Fruit fly (Drosophila melanogaster) whole organism, embryonic: ENCODE data around the gene CG14174.
A peak's percentile ranks its signal among the peaks of the same experiment; 100 is the strongest.

Experiments
- CG10979 ChIP-seq: fragments of 200-800 bp; sonication (Bioruptor generic); optimal IDR thresholded peaks from 2 replicates; lab custom pipeline; 2018; ENCODE audit warnings: missing biosample characterization, mild to moderate bottlenecking, missing genetic modification characterization, moderate library complexity
- CG11560 ChIP-seq: fragments of 200-800 bp; sonication (Bioruptor generic); IDR thresholded peaks from 3 replicates; pipeline ENCODE4 v1.3.6; 2022; ENCODE audit warnings: missing biosample characterization, missing genetic modification characterization
- CG11723 ChIP-seq: fragments of 200-800 bp; sonication (Bioruptor generic); optimal IDR thresholded peaks from 2 replicates; lab custom pipeline; 2017; ENCODE audit warnings: missing biosample characterization, mild to moderate bottlenecking, missing genetic modification characterization
- CG12942 ChIP-seq: fragments of 200-800 bp; sonication (Bioruptor generic); optimal IDR thresholded peaks from 3 replicates; lab custom pipeline; 2016; ENCODE audit warnings: missing biosample characterization, missing genetic modification characterization
- CG13894 ChIP-seq: fragments of 200-800 bp; sonication (Bioruptor generic); optimal IDR thresholded peaks from 3 replicates; lab custom pipeline; 2018; ENCODE audit warnings: missing biosample characterization, mild to moderate bottlenecking, missing genetic modification characterization, moderate library complexity
- CG14014 ChIP-seq: fragments of 200-800 bp; sonication (Bioruptor generic); IDR thresholded peaks from 2 replicates; pipeline ENCODE4 v1.3.6; 2022; ENCODE audit warnings: missing biosample characterization, missing genetic modification characterization
- CG14667 ChIP-seq: fragments of 200-800 bp; sonication (Bioruptor generic); IDR thresholded peaks from 2 replicates; pipeline ENCODE4 v1.3.6; 2022; ENCODE audit warnings: missing biosample characterization, missing genetic modification characterization
- CG15011 ChIP-seq: fragments of 200-800 bp; sonication (Bioruptor generic); optimal IDR thresholded peaks from 3 replicates; lab custom pipeline; 2018; ENCODE audit warnings: missing biosample characterization, mild to moderate bottlenecking, missing genetic modification characterization
- CG16779 ChIP-seq: fragments of 200-800 bp; sonication (Bioruptor generic); IDR thresholded peaks from 2 replicates; pipeline ENCODE4 v1.3.6; 2022; ENCODE audit warnings: missing biosample characterization, missing genetic modification characterization
- CG30020 ChIP-seq: fragments of 200-800 bp; optimal IDR thresholded peaks from 2 replicates; lab custom pipeline; 2019; ENCODE audit warnings: missing biosample characterization, mild to moderate bottlenecking, missing genetic modification characterization, moderate library complexity
- CG31365 ChIP-seq: fragments of 200-800 bp; sonication (Bioruptor generic); optimal IDR thresholded peaks from 2 replicates; lab custom pipeline; 2018; ENCODE audit warnings: missing biosample characterization, mild to moderate bottlenecking, missing genetic modification characterization
- CG4360 ChIP-seq: fragments of 200-800 bp; sonication (Bioruptor generic); IDR thresholded peaks from 2 replicates; pipeline ENCODE4 v1.3.6; 2022; ENCODE audit warnings: missing biosample characterization, missing genetic modification characterization
- CG4404 ChIP-seq: fragments of 200-800 bp; sonication (Bioruptor generic); IDR thresholded peaks from 2 replicates; pipeline ENCODE4 v1.3.6; 2022; ENCODE audit warnings: missing biosample characterization, missing genetic modification characterization
- CG7556 ChIP-seq: fragments of 200-800 bp; sonication (Bioruptor generic); optimal IDR thresholded peaks from 2 replicates; lab custom pipeline; 2017; ENCODE audit warnings: missing biosample characterization, mild to moderate bottlenecking, missing genetic modification characterization
- CG7786 ChIP-seq: fragments of 200-800 bp; sonication (Bioruptor generic); optimal IDR thresholded peaks from 2 replicates; lab custom pipeline; 2016; ENCODE audit warnings: missing biosample characterization, missing genetic modification characterization
- CG7839 ChIP-seq: fragments of 200-800 bp; sonication (Bioruptor generic); optimal IDR thresholded peaks from 3 replicates; lab custom pipeline; 2018; ENCODE audit warnings: missing biosample characterization, mild to moderate bottlenecking, missing genetic modification characterization, moderate library complexity
- CG8281 ChIP-seq: fragments of 200-800 bp; sonication (Bioruptor generic); optimal IDR thresholded peaks from 2 replicates; lab custom pipeline; 2018; ENCODE audit warnings: missing biosample characterization, mild to moderate bottlenecking, missing genetic modification characterization, moderate library complexity
- CG8290 ChIP-seq, 3 experiments: fragments of 200-800 bp; sonication (Bioruptor generic); optimal IDR thresholded peaks; 2 replicates each; lab custom pipeline; 2016 to 2019; ENCODE audit warnings: missing biosample characterization in 3 of 3, missing genetic modification characterization in 3 of 3, mild to moderate bottlenecking in 2 of 3, moderate library complexity in 1 of 3
- CG8924 ChIP-seq: fragments of 200-800 bp; optimal IDR thresholded peaks from 3 replicates; lab custom pipeline; 2019; ENCODE audit warnings: missing biosample characterization, mild to moderate bottlenecking, missing genetic modification characterization, moderate library complexity
- CG8944 ChIP-seq: fragments of 200-800 bp; sonication (Bioruptor generic); optimal IDR thresholded peaks from 3 replicates; lab custom pipeline; 2016; ENCODE audit warnings: missing biosample characterization, missing genetic modification characterization
- Camta ChIP-seq: fragments of 200-800 bp; sonication (Bioruptor generic); optimal IDR thresholded peaks from 2 replicates; lab custom pipeline; 2016; ENCODE audit warnings: missing biosample characterization, missing genetic modification characterization
- Doc2 ChIP-seq: fragments of 200-800 bp; sonication (Bioruptor generic); IDR thresholded peaks from 2 replicates; pipeline ENCODE4 v1.3.6; 2022; ENCODE audit warnings: missing biosample characterization, missing genetic modification characterization
- Dref ChIP-seq: fragments of 200-800 bp; sonication (Bioruptor generic); IDR thresholded peaks from 2 replicates; pipeline ENCODE4 v1.3.6; 2022; ENCODE audit warnings: missing biosample characterization, missing genetic modification characterization
- Drgx ChIP-seq: fragments of 200-800 bp; sonication (Bioruptor generic); IDR thresholded peaks from 2 replicates; pipeline ENCODE4 v1.3.6; 2022; ENCODE audit warnings: missing biosample characterization, missing genetic modification characterization
- ERR ChIP-seq: fragments of 200-800 bp; sonication (Bioruptor generic); optimal IDR thresholded peaks from 2 replicates; lab custom pipeline; 2016; ENCODE audit warnings: missing biosample characterization, missing genetic modification characterization
- Fer1 ChIP-seq: fragments of 200-800 bp; sonication (Bioruptor generic); optimal IDR thresholded peaks from 2 replicates; lab custom pipeline; 2017; ENCODE audit warnings: missing biosample characterization, mild to moderate bottlenecking, missing genetic modification characterization
- MBD-R2 ChIP-seq: fragments of 200-800 bp; sonication (Bioruptor generic); IDR thresholded peaks from 2 replicates; pipeline ENCODE4 v1.3.6; 2022; ENCODE audit warnings: missing biosample characterization, missing genetic modification characterization
- NK7.1 ChIP-seq: fragments of 200-800 bp; sonication (Bioruptor generic); optimal IDR thresholded peaks from 3 replicates; lab custom pipeline; 2016; ENCODE audit warnings: missing biosample characterization, missing genetic modification characterization
- Oaz ChIP-seq: fragments of 200-800 bp; sonication (Bioruptor generic); IDR thresholded peaks from 2 replicates; pipeline ENCODE4 v1.3.6; 2022; ENCODE audit warnings: missing biosample characterization, missing genetic modification characterization
- Sry-β ChIP-seq: fragments of 200-800 bp; sonication (Bioruptor generic); optimal IDR thresholded peaks from 2 replicates; lab custom pipeline; 2018; ENCODE audit warnings: missing biosample characterization, mild to moderate bottlenecking, missing genetic modification characterization, moderate library complexity
- Stat92E ChIP-seq, 3 experiments: fragments of >200 bp in 2 of 3; fragments of 200-800 bp in 1 of 3; sonication (Bioruptor generic) in 1 of 3; optimal IDR thresholded peaks; 2 replicates each; lab custom pipeline; 2017 to 2019; ENCODE audit warnings: missing biosample characterization in 3 of 3, missing genetic modification characterization in 3 of 3, mild to moderate bottlenecking in 1 of 3, moderate library complexity in 1 of 3
- TFAM ChIP-seq: fragments of 200-800 bp; sonication (Bioruptor generic); optimal IDR thresholded peaks from 2 replicates; lab custom pipeline; 2017; ENCODE audit warnings: missing biosample characterization, missing genetic modification characterization, inconsistent platforms
- ac ChIP-seq: fragments of 200-800 bp; sonication (Bioruptor generic); optimal IDR thresholded peaks from 3 replicates; lab custom pipeline; 2017; ENCODE audit warnings: missing biosample characterization, mild to moderate bottlenecking, missing genetic modification characterization
- dysf ChIP-seq: fragments of 200-800 bp; sonication (Bioruptor generic); IDR thresholded peaks from 3 replicates; pipeline ENCODE4 v1.3.6; 2022; ENCODE audit warnings: missing biosample characterization, missing genetic modification characterization
- exex ChIP-seq: fragments of 200-800 bp; sonication (Bioruptor generic); optimal IDR thresholded peaks from 4 replicates; lab custom pipeline; 2018; ENCODE audit warnings: missing biosample characterization, mild to moderate bottlenecking, missing genetic modification characterization, moderate library complexity
- kay ChIP-seq: fragments of 200-800 bp; sonication (Bioruptor generic); optimal IDR thresholded peaks from 2 replicates; lab custom pipeline; 2016; ENCODE audit warnings: missing biosample characterization, missing genetic modification characterization
- klu ChIP-seq: fragments of 200-800 bp; sonication (Bioruptor generic); IDR thresholded peaks from 2 replicates; pipeline ENCODE4 v1.3.6; 2022; ENCODE audit warnings: missing biosample characterization, missing genetic modification characterization
- lab ChIP-seq: fragments of 200-800 bp; sonication (Bioruptor generic); optimal IDR thresholded peaks from 3 replicates; lab custom pipeline; 2017; ENCODE audit warnings: missing biosample characterization, missing genetic modification characterization, mild to moderate bottlenecking, moderate library complexity, missing genetic modification reagents
- luna ChIP-seq: fragments of 200-800 bp; sonication (Bioruptor generic); optimal IDR thresholded peaks from 2 replicates; lab custom pipeline; 2016; ENCODE audit warnings: missing biosample characterization, missing genetic modification characterization
- nerfin-1 ChIP-seq: fragments of 200-800 bp; sonication (Bioruptor generic); optimal IDR thresholded peaks from 3 replicates; lab custom pipeline; 2019; ENCODE audit warnings: missing biosample characterization, mild to moderate bottlenecking, missing genetic modification characterization, moderate library complexity
- peb ChIP-seq: fragments of 200-800 bp; sonication (Bioruptor generic); IDR thresholded peaks from 2 replicates; pipeline ENCODE4 v1.3.6; 2022; ENCODE audit warnings: missing biosample characterization, missing genetic modification characterization
- pfk ChIP-seq: fragments of 200-800 bp; sonication (Bioruptor generic); optimal IDR thresholded peaks from 2 replicates; lab custom pipeline; 2018; ENCODE audit warnings: missing biosample characterization, mild to moderate bottlenecking, missing genetic modification characterization, moderate library complexity
- pzg ChIP-seq: fragments of 200-800 bp; sonication (Bioruptor generic); optimal IDR thresholded peaks from 3 replicates; lab custom pipeline; 2018; ENCODE audit warnings: missing biosample characterization, mild to moderate bottlenecking, missing genetic modification characterization, moderate library complexity
- repo ChIP-seq: fragments of 200-800 bp; sonication (Bioruptor generic); optimal IDR thresholded peaks from 2 replicates; lab custom pipeline; 2016; ENCODE audit warnings: missing biosample characterization, missing genetic modification characterization
- sd ChIP-seq: fragments of 200-800 bp; sonication (Bioruptor generic); optimal IDR thresholded peaks from 3 replicates; lab custom pipeline; 2018; ENCODE audit warnings: missing biosample characterization, mild to moderate bottlenecking, missing genetic modification characterization, moderate library complexity
- slp2 ChIP-seq: fragments of 200-800 bp; sonication (Bioruptor generic); optimal IDR thresholded peaks from 2 replicates; lab custom pipeline; 2016; ENCODE audit warnings: missing biosample characterization, missing genetic modification characterization
- stwl ChIP-seq: fragments of 200-800 bp; sonication (Bioruptor generic); optimal IDR thresholded peaks from 3 replicates; lab custom pipeline; 2018; ENCODE audit warnings: missing biosample characterization, mild to moderate bottlenecking, missing genetic modification characterization, moderate library complexity
- usp ChIP-seq: fragments of >200 bp; optimal IDR thresholded peaks from 2 replicates; lab custom pipeline; 2017; ENCODE audit warnings: missing biosample characterization, missing genetic modification characterization
- vfl ChIP-seq: fragments of 200-800 bp; sonication (Bioruptor generic); optimal IDR thresholded peaks from 2 replicates; lab custom pipeline; 2016; ENCODE audit warnings: missing biosample characterization, missing genetic modification characterization
- wor ChIP-seq: fragments of 200-800 bp; sonication (Bioruptor generic); IDR thresholded peaks from 2 replicates; pipeline ENCODE4 v1.3.6; 2022; ENCODE audit warnings: missing biosample characterization, missing genetic modification characterization

Gene CG14174

dm6 chr3L:9692892-9693551 is 26.1 kb upstream of the CG14174 start (continued):
- peak; percentile 99 for TF ChIP-seq CG7556 (GFP tag; lab: Kevin White, UChicago)
- peak; percentile 89 for TF ChIP-seq wor (GFP tag; lab: Robert Waterston, UW)
- peak; percentile 97 for TF ChIP-seq CG7839 (tag; lab: Kevin White, UChicago)
- no peak for TF ChIP-seq CG4360 (GFP tag; lab: Robert Waterston, UW)
- peak; percentile 97 for TF ChIP-seq CG8924 (tag; lab: Kevin White, UChicago)
- peak; percentile 96 for TF ChIP-seq Camta (GFP tag; lab: Kevin White, UChicago)
- TF ChIP-seq CG14667 (GFP tag; lab: Robert Waterston, UW) = peak; percentile 79
- TF ChIP-seq nerfin-1 (tag; lab: Kevin White, UChicago) = peak; percentile 91
- TF ChIP-seq CG12942 (GFP tag; lab: Kevin White, UChicago) = peak; percentile 92
- TF ChIP-seq CG11560 (tag; lab: Robert Waterston, UW) = peak; percentile 78
- TF ChIP-seq ERR = peak; percentile 93
- peak; percentile 82 for TF ChIP-seq CG13894 (tag; lab: Kevin White, UChicago)
- TF ChIP-seq Dref (GFP tag; lab: Robert Waterston, UW) = no peak
- TF ChIP-seq CG15011 (GFP tag; lab: Kevin White, UChicago) = peak; percentile 95
- no peak for TF ChIP-seq stwl (tag; lab: Kevin White, UChicago)
- TF ChIP-seq CG8290 (GFP tag; optimal IDR thresholded peaks at IDR 0.05; lab: Kevin White, UChicago) = peak; percentile 95
- peak; percentile 58 to 88 for TF ChIP-seq CG8290 (tag; optimal IDR thresholded peaks at IDR 0.05; lab: Kevin White, UChicago)
- peak; percentile 90 for TF ChIP-seq luna (GFP tag; lab: Kevin White, UChicago)
- TF ChIP-seq Fer1 (GFP tag; lab: Kevin White, UChicago) = peak; percentile 95
- TF ChIP-seq dysf (GFP tag; lab: Robert Waterston, UW) = peak; percentile 96
- peak; percentile 96 for TF ChIP-seq slp2 (GFP tag; lab: Kevin White, UChicago)
- peak in 1 of 3 experiments; percentile 46 for TF ChIP-seq Stat92E (GFP tag; optimal IDR thresholded peaks at IDR 0.05; lab: Kevin White, UChicago)
- TF ChIP-seq CG10979 (tag; lab: Kevin White, UChicago) = peak; percentile 97
- TF ChIP-seq TFAM (GFP tag; lab: Kevin White, UChicago) = peak; percentile 85
- peak; percentile 58 for TF ChIP-seq Sry-β (GFP tag; lab: Kevin White, UChicago)
- peak; percentile 95 for TF ChIP-seq kay (GFP tag; lab: Kevin White, UChicago)
- TF ChIP-seq ac (GFP tag; lab: Kevin White, UChicago) = no peak
- no peak for TF ChIP-seq pfk (GFP tag; lab: Kevin White, UChicago)
- TF ChIP-seq CG14014 = peak; percentile 86
- peak; percentile 88 for TF ChIP-seq klu
- TF ChIP-seq peb = peak; percentile 84
- TF ChIP-seq CG8281 = peak; percentile 85
- TF ChIP-seq CG11723 (GFP tag; lab: Kevin White, UChicago) = peak; percentile 95
- peak; percentile 94 for TF ChIP-seq NK7.1 (GFP tag; lab: Kevin White, UChicago)
- peak; percentile 92 for TF ChIP-seq repo (GFP tag; lab: Kevin White, UChicago)
- peak; percentile 76 for TF ChIP-seq sd (tag; lab: Kevin White, UChicago)
- peak; percentile 97 for TF ChIP-seq CG7786 (GFP tag; lab: Kevin White, UChicago)
- TF ChIP-seq Doc2 (GFP tag; lab: Robert Waterston, UW) = peak; percentile 69
- TF ChIP-seq Drgx (GFP tag; lab: Robert Waterston, UW) = peak; percentile 83
- peak; percentile 59; the same call in 1 of the 2 replicates for TF ChIP-seq CG16779 (GFP tag; lab: Robert Waterston, UW)
- TF ChIP-seq CG8944 = peak; percentile 96
- peak; percentile 68 for TF ChIP-seq CG31365 (tag; lab: Kevin White, UChicago)
- TF ChIP-seq CG30020 (tag; lab: Kevin White, UChicago) = peak; percentile 81
- TF ChIP-seq Oaz (GFP tag; lab: Robert Waterston, UW) = peak; percentile 82
- TF ChIP-seq vfl = peak; percentile 93
- TF ChIP-seq CG4404 (GFP tag; lab: Robert Waterston, UW) = peak; percentile 81
- peak; percentile 62; the same call in 1 of the 2 replicates for TF ChIP-seq MBD-R2 (GFP tag; lab: Robert Waterston, UW)
- TF ChIP-seq pzg (GFP tag; lab: Kevin White, UChicago) = peak; percentile 9
- peak; percentile 75 for TF ChIP-seq exex (tag; lab: Kevin White, UChicago)
- peak; percentile 97 for TF ChIP-seq lab (GFP tag; lab: Kevin White, UChicago)
- TF ChIP-seq usp (GFP tag; lab: Kevin White, UChicago) = no peak
